Worm (Caenorhabditis elegans) whole organism, L4/young adult: ENCODE data around the gene osm-1.

Experiments used
- W03F9.2 ChIP-seq: fragments of 150-350 bp; optimal IDR thresholded peaks from 2 replicates; lab custom pipeline; 2014; ENCODE audit warnings: missing biosample characterization, missing genetic modification characterization
- him-1 ChIP-seq: sonication (generic microtip); optimal IDR thresholded peaks from 2 replicates; lab custom pipeline; 2016; ENCODE audit warnings: missing genotype, missing genetic modification reagents, missing genetic modification characterization, missing compliant biosample characterization

ce11 chrX:16565781-16566180 is 25.3 kb downstream of the osm-1 start:
- no peak for TF ChIP-seq him-1 (tag; lab: Kevin White, UChicago)
- no peak for TF ChIP-seq W03F9.2 (tag; lab: Kevin White, UChicago)
